Worm (Caenorhabditis elegans) whole organism, L3 larva: Measurements from ENCODE around the gene gpx-3.

Source experiments
- R02D3.7 ChIP-seq: fragments of 150-350 bp; optimal IDR thresholded peaks from 2 replicates; lab custom pipeline; 2014; ENCODE audit warnings: missing biosample characterization, missing genetic modification characterization
- ZK546.5 ChIP-seq: sonication (generic microtip); optimal IDR thresholded peaks from 2 replicates; lab custom pipeline; 2017; ENCODE audit warnings: missing biosample characterization, missing genetic modification characterization
- aly-2 ChIP-seq: fragments of 150-350 bp; optimal IDR thresholded peaks from 2 replicates; lab custom pipeline; 2014; ENCODE audit warnings: missing biosample characterization, missing genetic modification characterization
- ama-1 ChIP-seq: fragments of 150-350 bp; optimal IDR thresholded peaks from 2 replicates; lab custom pipeline; 2018
- ceh-16 ChIP-seq: sonication (generic microtip); optimal IDR thresholded peaks from 2 replicates; lab custom pipeline; 2017; ENCODE audit warnings: missing biosample characterization, missing genetic modification characterization
- ceh-28 ChIP-seq: fragments of 150-350 bp; optimal IDR thresholded peaks from 2 replicates; lab custom pipeline; 2014; ENCODE audit warnings: missing biosample characterization, missing genetic modification reagents, missing genetic modification characterization
- ceh-82 ChIP-seq: fragments of 150-350 bp; optimal IDR thresholded peaks from 2 replicates; lab custom pipeline; 2014; ENCODE audit warnings: missing biosample characterization, missing genetic modification characterization
- ceh-9 ChIP-seq: sonication (generic microtip); optimal IDR thresholded peaks from 2 replicates; lab custom pipeline; 2018; ENCODE audit warnings: missing biosample characterization, missing genetic modification characterization
- egl-27 ChIP-seq: sonication (generic microtip); optimal IDR thresholded peaks from 4 replicates; lab custom pipeline; 2017; ENCODE audit warnings: missing biosample characterization, missing genetic modification reagents, missing genetic modification characterization
- egl-5 ChIP-seq: fragments of 150-350 bp; optimal IDR thresholded peaks from 2 replicates; lab custom pipeline; 2017; ENCODE audit warnings: missing biosample characterization, missing genetic modification reagents, missing genetic modification characterization, inconsistent platforms
- elt-2 ChIP-seq: sonication (generic microtip); optimal IDR thresholded peaks from 2 replicates; lab custom pipeline; 2016; ENCODE audit warnings: missing genetic modification reagents, mild to moderate bottlenecking, missing genetic modification characterization, missing compliant biosample characterization
- elt-3 ChIP-seq, 3 experiments: fragments of 150-350 bp in 1 of 3; sonication (generic microtip) in 2 of 3; optimal IDR thresholded peaks; 2 replicates in 2 of 3; 4 replicates in 1 of 3; lab custom pipeline; 2014 to 2017; ENCODE audit warnings: missing biosample characterization in 3 of 3, missing genetic modification characterization in 3 of 3
- eor-1 ChIP-seq, 2 experiments: fragments of 150-350 bp; optimal IDR thresholded peaks; 2 replicates each; lab custom pipeline; 2014 to 2018; ENCODE audit warnings: missing biosample characterization in 2 of 2, missing genetic modification characterization in 2 of 2
- fkh-10 ChIP-seq: sonication (generic microtip); optimal IDR thresholded peaks from 2 replicates; lab custom pipeline; 2017; ENCODE audit warnings: missing biosample characterization, missing genetic modification reagents, missing genetic modification characterization
- fkh-2 ChIP-seq: fragments of 150-350 bp; optimal IDR thresholded peaks from 2 replicates; lab custom pipeline; 2014; ENCODE audit warnings: missing biosample characterization, missing genetic modification reagents, missing genetic modification characterization
- fos-1 ChIP-seq: fragments of 150-350 bp; optimal IDR thresholded peaks from 2 replicates; lab custom pipeline; 2014; ENCODE audit warnings: missing biosample characterization, missing genetic modification characterization
- hmg-11 ChIP-seq: sonication (generic microtip); optimal IDR thresholded peaks from 2 replicates; lab custom pipeline; 2016; ENCODE audit warnings: missing genetic modification characterization, missing compliant biosample characterization
- jun-1 ChIP-seq: fragments of 150-350 bp; optimal IDR thresholded peaks from 2 replicates; lab custom pipeline; 2014; ENCODE audit warnings: missing biosample characterization, missing genetic modification reagents, missing genetic modification characterization
- lin-15B ChIP-seq: fragments of 150-350 bp; optimal IDR thresholded peaks from 2 replicates; lab custom pipeline; 2014; ENCODE audit warnings: missing biosample characterization, missing genetic modification characterization
- lin-39 ChIP-seq: fragments of 150-350 bp; optimal IDR thresholded peaks from 2 replicates; lab custom pipeline; 2018; ENCODE audit warnings: missing biosample characterization, missing genetic modification reagents, missing genetic modification characterization
- mdl-1 ChIP-seq: fragments of 150-350 bp; optimal IDR thresholded peaks from 2 replicates; lab custom pipeline; 2014; ENCODE audit warnings: missing biosample characterization, missing genetic modification characterization
- mml-1 ChIP-seq: fragments of 150-350 bp; sonication (generic microtip); optimal IDR thresholded peaks from 3 replicates; lab custom pipeline; 2014; ENCODE audit warnings: missing biosample characterization, missing genetic modification characterization
- nfya-1 ChIP-seq: sonication (generic microtip); optimal IDR thresholded peaks from 2 replicates; lab custom pipeline; 2017; ENCODE audit warnings: missing genetic modification characterization, mild to moderate bottlenecking, missing compliant biosample characterization, antibody characterized with exemption, moderate library complexity; ENCODE audit not compliant: insufficient read depth
- nhr-11 ChIP-seq: fragments of 150-350 bp; optimal IDR thresholded peaks from 2 replicates; lab custom pipeline; 2014; ENCODE audit warnings: missing biosample characterization, missing genetic modification characterization
- nhr-23 ChIP-seq: fragments of 150-350 bp; optimal IDR thresholded peaks from 2 replicates; lab custom pipeline; 2014; ENCODE audit warnings: missing biosample characterization, missing genetic modification reagents, missing genetic modification characterization
- nhr-25 ChIP-seq: sonication (generic microtip); optimal IDR thresholded peaks from 2 replicates; lab custom pipeline; 2017; ENCODE audit warnings: missing biosample characterization, missing genetic modification characterization
- nhr-28 ChIP-seq: fragments of 150-350 bp; optimal IDR thresholded peaks from 2 replicates; lab custom pipeline; 2014; ENCODE audit warnings: missing biosample characterization, missing genetic modification characterization
- nhr-43 ChIP-seq: sonication (generic microtip); optimal IDR thresholded peaks from 2 replicates; lab custom pipeline; 2016; ENCODE audit warnings: mild to moderate bottlenecking, missing genetic modification characterization, missing compliant biosample characterization; ENCODE audit not compliant: poor library complexity, severe bottlenecking
- nhr-67 ChIP-seq: fragments of 150-350 bp; optimal IDR thresholded peaks from 2 replicates; lab custom pipeline; 2014; ENCODE audit warnings: missing biosample characterization, missing genetic modification characterization
- nhr-76 ChIP-seq: fragments of 150-350 bp; sonication (generic microtip); optimal IDR thresholded peaks from 5 replicates; lab custom pipeline; 2014; ENCODE audit warnings: missing biosample characterization, missing genetic modification characterization
- nhr-77 ChIP-seq: fragments of 150-350 bp; optimal IDR thresholded peaks from 2 replicates; lab custom pipeline; 2014; ENCODE audit warnings: missing biosample characterization, missing genetic modification characterization
- pha-4 ChIP-seq: fragments of 150-350 bp; optimal IDR thresholded peaks from 2 replicates; lab custom pipeline; 2014; ENCODE audit warnings: missing biosample characterization, missing genetic modification reagents, missing genetic modification characterization
- pqm-1 ChIP-seq: fragments of 150-350 bp; optimal IDR thresholded peaks from 2 replicates; lab custom pipeline; 2017; ENCODE audit warnings: missing biosample characterization, missing genetic modification characterization, inconsistent platforms
- sea-2 ChIP-seq: fragments of 150-350 bp; sonication (generic microtip); optimal IDR thresholded peaks from 4 replicates; lab custom pipeline; 2014; ENCODE audit warnings: missing biosample characterization, missing genetic modification reagents, missing genetic modification characterization
- skn-1 ChIP-seq: fragments of 150-350 bp; optimal IDR thresholded peaks from 2 replicates; lab custom pipeline; 2014; ENCODE audit warnings: missing biosample characterization, missing genetic modification characterization
- snpc-4 ChIP-seq: fragments of 150-350 bp; optimal IDR thresholded peaks from 2 replicates; lab custom pipeline; 2014; ENCODE audit warnings: missing biosample characterization, missing genetic modification characterization
- tbx-2 ChIP-seq: sonication (generic microtip); optimal IDR thresholded peaks from 2 replicates; lab custom pipeline; 2016; ENCODE audit warnings: mild to moderate bottlenecking, missing genetic modification characterization, missing compliant biosample characterization
- unc-39 ChIP-seq: sonication (generic microtip); optimal IDR thresholded peaks from 4 replicates; lab custom pipeline; 2017; ENCODE audit warnings: missing biosample characterization, missing genetic modification characterization
- unc-62 ChIP-seq: fragments of 150-350 bp; sonication (generic microtip); optimal IDR thresholded peaks from 4 replicates; lab custom pipeline; 2014; ENCODE audit warnings: missing biosample characterization, missing genetic modification reagents, missing genetic modification characterization
- ztf-11 ChIP-seq: fragments of 150-350 bp; optimal IDR thresholded peaks from 2 replicates; lab custom pipeline; 2014; ENCODE audit warnings: missing biosample characterization, missing genetic modification characterization
- ztf-4 ChIP-seq: fragments of 150-350 bp; optimal IDR thresholded peaks from 2 replicates; lab custom pipeline; 2014; ENCODE audit warnings: missing biosample characterization, missing genetic modification characterization

gpx-3 gene

ce11 chrX:9551112-9551511 is 36.6 kb upstream of the gpx-3 start (continued):
- TF ChIP-seq hmg-11 (tag; lab: Kevin White, UChicago), result peak; percentile 54
- TF ChIP-seq eor-1 (tag; optimal IDR thresholded peaks at IDR 0.05; lab: Kevin White, UChicago), result no peak
- TF ChIP-seq egl-5 (tag; lab: Kevin White, UChicago), result peak; percentile 43

- TF ChIP-seq nhr-43 (tag; lab: Kevin White, UChicago) (no peak), nfya-1 (tag; lab: Kevin White, UChicago) (peak; percentile 54), ceh-28 (tag; lab: Kevin White, UChicago) (no peak), nhr-28 (tag; lab: Kevin White, UChicago) (no peak), pqm-1 (tag; lab: Kevin White, UChicago) (peak; percentile 25), ceh-16 (tag; lab: Kevin White, UChicago) (no peak), mdl-1 (tag; lab: Kevin White, UChicago) (no peak), egl-5 (tag; lab: Kevin White, UChicago) (peak; percentile 38), ceh-9 (tag; lab: Kevin White, UChicago) (no peak), snpc-4 (tag; lab: Kevin White, UChicago) (no peak), ZK546.5 (tag; lab: Kevin White, UChicago) (no peak), sea-2 (GFP tag; lab: Kevin White, UChicago) (no peak), elt-3 (tag; optimal IDR thresholded peaks at IDR 0.05; lab: Kevin White, UChicago) (no peak), nhr-76 (tag; lab: Kevin White, UChicago) (no peak), nhr-67 (tag; lab: Kevin White, UChicago) (no peak), unc-39 (tag; lab: Kevin White, UChicago) (no peak), elt-2 (tag; lab: Kevin White, UChicago) (peak; percentile 21), jun-1 (tag; lab: Kevin White, UChicago) (no peak), ztf-4 (tag; lab: Kevin White, UChicago) (no peak), mml-1 (tag; lab: Kevin White, UChicago) (no peak), pha-4 (tag; lab: Kevin White, UChicago) (peak; percentile 20), ceh-82 (tag; lab: Kevin White, UChicago) (no peak), fos-1 (tag; lab: Kevin White, UChicago) (no peak), egl-27 (no peak), ztf-11 (tag; lab: Kevin White, UChicago) (no peak), unc-62 (GFP tag; lab: Kevin White, UChicago) (no peak), lin-39 (tag; lab: Kevin White, UChicago) (no peak), skn-1 (tag; lab: Kevin White, UChicago) (no peak), fkh-10 (GFP tag; lab: Kevin White, UChicago) (no peak), nhr-25 (peak; percentile 70), tbx-2 (tag; lab: Kevin White, UChicago) (no peak), ama-1 (lab: Kevin White, UChicago) (peak; percentile 48)
These were observed 35.3 kb upstream of the gpx-3 start for ce11 chrX:9552404-9552803.

ce11 chrX:9553095-9553494 is 34.6 kb upstream of the gpx-3 start:
- TF ChIP-seq elt-3 (tag; optimal IDR thresholded peaks at IDR 0.05; lab: Kevin White, UChicago) (peak in 1 of 3 experiments; percentile 61), mml-1 (tag; lab: Kevin White, UChicago) (no peak), fkh-10 (GFP tag; lab: Kevin White, UChicago) (no peak), unc-62 (GFP tag; lab: Kevin White, UChicago) (no peak), nhr-11 (tag; lab: Kevin White, UChicago) (no peak), jun-1 (tag; lab: Kevin White, UChicago) (peak; percentile 20), ama-1 (lab: Kevin White, UChicago) (no peak), lin-15B (tag; lab: Kevin White, UChicago) (no peak), egl-5 (tag; lab: Kevin White, UChicago) (no peak), pha-4 (tag; lab: Kevin White, UChicago) (peak; percentile 58), tbx-2 (tag; lab: Kevin White, UChicago) (no peak), elt-2 (tag; lab: Kevin White, UChicago) (peak; percentile 83), nhr-43 (tag; lab: Kevin White, UChicago) (peak; percentile 3), nfya-1 (tag; lab: Kevin White, UChicago) (no peak), snpc-4 (tag; lab: Kevin White, UChicago) (no peak), mdl-1 (tag; lab: Kevin White, UChicago) (peak; percentile 23), aly-2 (no peak), hmg-11 (tag; lab: Kevin White, UChicago) (no peak), R02D3.7 (no peak), nhr-25 (peak; percentile 90), fos-1 (tag; lab: Kevin White, UChicago) (no peak), ceh-28 (tag; lab: Kevin White, UChicago) (no peak), ZK546.5 (tag; lab: Kevin White, UChicago) (no peak), egl-27 (no peak), ceh-82 (tag; lab: Kevin White, UChicago) (no peak), fkh-2 (tag; lab: Kevin White, UChicago) (no peak), pqm-1 (tag; lab: Kevin White, UChicago) (peak; percentile 97), nhr-67 (tag; lab: Kevin White, UChicago) (no peak), nhr-28 (tag; lab: Kevin White, UChicago) (no peak), nhr-77 (tag; lab: Kevin White, UChicago) (no peak), skn-1 (tag; lab: Kevin White, UChicago) (no peak), nhr-23 (tag; lab: Kevin White, UChicago) (peak; percentile 20), ceh-9 (tag; lab: Kevin White, UChicago) (no peak)
- TF ChIP-seq, all 47 proteins: peak for 9
